In the genomic region with DNA sequence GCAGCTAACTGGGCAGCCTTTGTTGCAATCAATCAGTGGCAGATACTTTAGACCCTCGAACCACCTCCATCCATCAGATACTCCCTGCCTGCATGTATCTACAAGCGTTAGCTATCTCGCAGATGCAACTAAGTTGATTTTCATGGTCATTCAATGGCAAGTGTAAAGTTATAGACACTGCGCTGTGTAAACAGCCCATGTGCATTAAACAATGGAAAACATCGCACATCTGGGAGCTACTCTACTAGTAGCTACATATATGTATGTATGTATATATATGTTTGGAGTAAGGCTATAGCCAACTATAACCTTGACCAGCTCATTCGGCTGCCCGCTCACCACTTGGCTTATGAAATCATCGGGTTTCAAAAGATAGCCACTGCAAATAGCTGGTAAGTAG, we compare ENCODE assay signal across 3 fruit fly cellular contexts.
TF ChIP-seq lines count a peak whose summit lies in the region.

No protein-coding gene starts in this region.

- no peak for TF ChIP-seq CTCF in whole organism, embryonic (GFP tag; optimal IDR thresholded peaks at IDR 0.05; lab: Kevin White, UChicago)

TF ChIP-seq in whole organism, embryonic, 481 proteins besides CTCF, POLR2A, EP300 and RAD21:
- no peak for TF ChIP-seq Ptx1 (GFP tag; IDR thresholded peaks at IDR 0.05; lab: Robert Waterston, UW)
- TF ChIP-seq CG8290 (GFP tag; optimal IDR thresholded peaks at IDR 0.05; lab: Kevin White, UChicago), result no peak
- TF ChIP-seq CG8290 (tag; optimal IDR thresholded peaks at IDR 0.05; lab: Kevin White, UChicago), result peak in 1 of 2 experiments; percentile 3
- no peak for TF ChIP-seq CG32767 (GFP tag; IDR thresholded peaks at IDR 0.05; lab: Robert Waterston, UW)
- TF ChIP-seq sr (GFP tag; IDR thresholded peaks at IDR 0.05; lab: Robert Waterston, UW), result 0 out of 3 replicates have a peak, but pooled peaks have one; percentile 37
- TF ChIP-seq cato (GFP tag; optimal IDR thresholded peaks at IDR 0.05; lab: Kevin White, UChicago; ENCODE audit: borderline replicate concordance), result no peak
- TF ChIP-seq chinmo (GFP tag; IDR thresholded peaks at IDR 0.05; lab: Robert Waterston, UW; ENCODE audit: partially characterized antibody), result 0 out of 4 replicates have a peak, but pooled peaks have one; percentile 30
- TF ChIP-seq so (GFP tag; IDR thresholded peaks at IDR 0.05; lab: Robert Waterston, UW), result 0 out of 3 replicates have a peak, but pooled peaks have one; percentile 36
- peak; percentile 13; the same call in 1 of the 2 replicates for TF ChIP-seq CG14014 (GFP tag; IDR thresholded peaks at IDR 0.05; lab: Robert Waterston, UW)
- no peak for TF ChIP-seq GATAe (GFP tag; conservative IDR thresholded peaks at IDR 0.05; lab: Robert Waterston, UW)
- TF ChIP-seq CG2199 (GFP tag; IDR thresholded peaks at IDR 0.05; lab: Robert Waterston, UW), result peak; percentile 98
- TF ChIP-seq Hand (GFP tag; optimal IDR thresholded peaks at IDR 0.05; lab: Kevin White, UChicago), result no peak
- peak; percentile 2 for TF ChIP-seq Med (GFP tag; lab: Kevin White, UChicago)
- no peak for TF ChIP-seq dmrt99B (tag; optimal IDR thresholded peaks at IDR 0.05; lab: Kevin White, UChicago)
TF ChIP-seq in whole organism, embryonic: peak in this region for 7.

TF ChIP-seq in whole organism, prepupa, 60 proteins besides CTCF, POLR2A, EP300 and RAD21:
- TF ChIP-seq dsx (GFP tag; optimal IDR thresholded peaks at IDR 0.05; lab: Kevin White, UChicago; ENCODE audit: poor library complexity, severe bottlenecking) (peak; percentile 36), CG7368 (GFP tag; optimal IDR thresholded peaks at IDR 0.05; lab: Kevin White, UChicago) (no peak), CG4318 (GFP tag; optimal IDR thresholded peaks at IDR 0.05; lab: Kevin White, UChicago) (no peak), achi (GFP tag; optimal IDR thresholded peaks at IDR 0.05; lab: Kevin White, UChicago) (no peak), lz (GFP tag; optimal IDR thresholded peaks at IDR 0.05; lab: Kevin White, UChicago) (no peak), pdm3 (GFP tag; optimal IDR thresholded peaks at IDR 0.05; lab: Kevin White, UChicago) (no peak), Smox (GFP tag; optimal IDR thresholded peaks at IDR 0.05; lab: Kevin White, UChicago) (no peak), Eip78C (GFP tag; lab: Kevin White, UChicago) (peak; percentile 16), Sox14 (GFP tag; optimal IDR thresholded peaks at IDR 0.05; lab: Kevin White, UChicago) (no peak), CG3032 (tag; optimal IDR thresholded peaks at IDR 0.05; lab: Kevin White, UChicago) (no peak)

TF ChIP-seq in whole organism, pupa, 21 proteins besides CTCF, POLR2A, EP300 and RAD21:
- TF ChIP-seq D1 (tag; optimal IDR thresholded peaks at IDR 0.05; lab: Kevin White, UChicago) (no peak), CG32121 (GFP tag; IDR thresholded peaks at IDR 0.05; lab: Robert Waterston, UW) (0 out of 2 replicates have a peak, but pooled peaks have one; percentile 11)
TF ChIP-seq in whole organism, pupa: peak in this region for 1.
